Worm (Caenorhabditis elegans) whole organism, young adult: Measurements from ENCODE around the gene T19D12.10.

Source experiments
- F49E8.2 ChIP-seq: sonication (generic microtip); optimal IDR thresholded peaks from 3 replicates; lab custom pipeline; 2017; ENCODE audit warnings: missing genetic modification characterization, mild to moderate bottlenecking, missing compliant biosample characterization, antibody characterized with exemption, moderate library complexity; ENCODE audit not compliant: insufficient read depth
- K12H6.12 ChIP-seq: fragments of 200-800 bp; sonication (Bioruptor generic); optimal IDR thresholded peaks from 2 replicates; lab custom pipeline; 2018; ENCODE audit warnings: mild to moderate bottlenecking, missing genetic modification characterization, missing compliant biosample characterization
- Y67H2A.10 ChIP-seq: fragments of 200-800 bp; sonication (Bioruptor generic); conservative IDR thresholded peaks from 2 replicates; pipeline ENCODE4 v1.3.6; 2022; ENCODE audit warnings: missing genetic modification reagents, missing genetic modification characterization, missing compliant biosample characterization
- ccch-3 ChIP-seq: fragments of 200-800 bp; sonication (Bioruptor generic); optimal IDR thresholded peaks from 2 replicates; lab custom pipeline; 2018; ENCODE audit warnings: mild to moderate bottlenecking, missing genetic modification characterization, missing compliant biosample characterization
- dpff-1 ChIP-seq: sonication (generic microtip); optimal IDR thresholded peaks from 2 replicates; lab custom pipeline; 2017; ENCODE audit warnings: mild to moderate bottlenecking, missing genetic modification characterization, missing compliant biosample characterization
- hrde-1 ChIP-seq: sonication (generic microtip); optimal IDR thresholded peaks from 2 replicates; lab custom pipeline; 2016; ENCODE audit warnings: missing genetic modification characterization, mild to moderate bottlenecking, missing compliant biosample characterization, moderate library complexity, missing genotype, missing genetic modification reagents, borderline replicate concordance
- nfyb-1 ChIP-seq: fragments of 200-800 bp; sonication (Bioruptor generic); IDR thresholded peaks from 2 replicates; pipeline ENCODE4 v1.3.6; 2022; ENCODE audit warnings: missing genetic modification reagents, missing genetic modification characterization, missing compliant biosample characterization
- pha-4 ChIP-seq: fragments of 150-350 bp; sonication (generic microtip); optimal IDR thresholded peaks from 2 replicates; lab custom pipeline; 2014; ENCODE audit warnings: missing biosample characterization, missing genetic modification reagents, missing genetic modification characterization
- tbx-9 ChIP-seq: sonication (generic microtip); optimal IDR thresholded peaks from 2 replicates; lab custom pipeline; 2016; ENCODE audit warnings: borderline replicate concordance, missing genetic modification characterization, inconsistent platforms, missing compliant biosample characterization
- unc-130 ChIP-seq: sonication (generic microtip); optimal IDR thresholded peaks from 2 replicates; lab custom pipeline; 2016; ENCODE audit warnings: missing genetic modification reagents, missing genetic modification characterization, missing compliant biosample characterization

DNA sequence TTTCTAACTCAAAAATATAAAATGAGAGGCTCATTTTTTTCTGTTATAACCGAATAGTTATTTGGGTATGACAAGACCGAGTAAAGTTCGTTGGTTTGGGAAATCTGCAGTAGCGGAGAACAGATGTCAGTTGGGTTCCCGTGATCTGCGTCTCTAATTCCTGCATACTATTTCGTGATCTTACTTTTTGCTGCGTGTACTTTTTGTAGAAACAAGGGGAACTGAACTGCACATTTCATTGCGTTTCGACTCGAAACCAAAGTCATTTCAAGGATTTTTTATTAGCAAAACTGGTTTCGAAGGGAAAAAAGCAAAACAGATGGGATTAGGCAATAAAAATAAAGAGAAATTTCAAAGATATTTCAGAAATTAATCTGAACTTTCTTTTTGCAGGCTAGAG lies 11.8 kb downstream of the T19D12.10 start:
- TF ChIP-seq ccch-3 (GFP tag; lab: Kevin White, UChicago) (no peak), hrde-1 (tag; lab: Kevin White, UChicago) (no peak), pha-4 (tag; lab: Kevin White, UChicago) (no peak), nfyb-1 (GFP tag; lab: Robert Waterston, UW) (no peak), unc-130 (GFP tag; lab: Kevin White, UChicago) (no peak), K12H6.12 (tag; lab: Kevin White, UChicago) (no peak), F49E8.2 (tag; lab: Kevin White, UChicago) (no peak), Y67H2A.10 (GFP tag; lab: Robert Waterston, UW) (no peak), dpff-1 (no peak), tbx-9 (tag; lab: Kevin White, UChicago) (no peak)
